Worm (Caenorhabditis elegans) whole organism, young adult: ENCODE measurements around the gene cyp-42A1.

Experiments
- B0261.1 ChIP-seq: sonication (generic microtip); optimal IDR thresholded peaks from 2 replicates; lab custom pipeline; 2016; ENCODE audit warnings: mild to moderate bottlenecking, missing genetic modification characterization, moderate library complexity, missing compliant biosample characterization
- B0336.3 ChIP-seq: fragments of 200-800 bp; sonication (Bioruptor generic); IDR thresholded peaks from 2 replicates; pipeline ENCODE4 v1.3.6; 2022; ENCODE audit warnings: missing genetic modification characterization, missing compliant biosample characterization
- C06A6.2 ChIP-seq: fragments of 200-800 bp; sonication (Bioruptor generic); conservative IDR thresholded peaks from 2 replicates; pipeline ENCODE4 v1.3.6; 2022; ENCODE audit warnings: missing genetic modification characterization, missing compliant biosample characterization
- C17E4.6 ChIP-seq: fragments of 200-800 bp; sonication (Bioruptor generic); IDR thresholded peaks from 2 replicates; pipeline ENCODE4 v1.3.6; 2022; ENCODE audit warnings: missing genetic modification reagents, missing genetic modification characterization, missing compliant biosample characterization
- F22D6.2 ChIP-seq: sonication (generic microtip); optimal IDR thresholded peaks from 2 replicates; lab custom pipeline; 2016; ENCODE audit warnings: mild to moderate bottlenecking, missing genetic modification characterization, missing compliant biosample characterization
- F23B12.7 ChIP-seq: sonication (generic microtip); optimal IDR thresholded peaks from 2 replicates; lab custom pipeline; 2017; ENCODE audit warnings: missing genetic modification characterization, mild to moderate bottlenecking, missing compliant biosample characterization, antibody characterized with exemption, moderate library complexity; ENCODE audit not compliant: insufficient read depth
- F39B2.1 ChIP-seq: fragments of 200-800 bp; sonication (Bioruptor generic); IDR thresholded peaks from 2 replicates; pipeline ENCODE4 v1.3.6; 2022; ENCODE audit warnings: missing genetic modification reagents, missing genetic modification characterization, missing compliant biosample characterization
- T07F8.4 ChIP-seq: sonication (generic microtip); optimal IDR thresholded peaks from 2 replicates; lab custom pipeline; 2016; ENCODE audit warnings: mild to moderate bottlenecking, missing genetic modification characterization, moderate library complexity, missing compliant biosample characterization
- Y53G8AR.9 ChIP-seq: fragments of 200-800 bp; sonication (Bioruptor generic); conservative IDR thresholded peaks from 2 replicates; pipeline ENCODE4 v1.3.6; 2022; ENCODE audit warnings: missing genetic modification reagents, missing genetic modification characterization, missing compliant biosample characterization
- Y56A3A.18 ChIP-seq: fragments of 200-800 bp; sonication (Bioruptor generic); IDR thresholded peaks from 2 replicates; pipeline ENCODE4 v1.3.6; 2022; ENCODE audit warnings: missing genetic modification reagents, missing genetic modification characterization, missing compliant biosample characterization
- Y79H2A.3 ChIP-seq: fragments of 200-800 bp; sonication (Bioruptor generic); conservative IDR thresholded peaks from 2 replicates; pipeline ENCODE4 v1.3.6; 2022; ENCODE audit warnings: missing genetic modification reagents, missing genetic modification characterization, missing compliant biosample characterization
- ZK185.1 ChIP-seq: sonication (generic microtip); optimal IDR thresholded peaks from 2 replicates; lab custom pipeline; 2016; ENCODE audit warnings: mild to moderate bottlenecking, missing genetic modification characterization, missing compliant biosample characterization; ENCODE audit not compliant: poor library complexity, severe bottlenecking
- akir-1 ChIP-seq: fragments of 200-800 bp; sonication (Bioruptor generic); optimal IDR thresholded peaks from 2 replicates; lab custom pipeline; 2018; ENCODE audit warnings: mild to moderate bottlenecking, missing genetic modification characterization, moderate library complexity, missing compliant biosample characterization
- aptf-2 ChIP-seq: fragments of 200-800 bp; sonication (Bioruptor generic); conservative IDR thresholded peaks from 2 replicates; pipeline ENCODE4 v1.3.6; 2022; ENCODE audit warnings: missing genetic modification reagents, missing genetic modification characterization, missing compliant biosample characterization
- aptf-3 ChIP-seq: fragments of 200-800 bp; sonication (Bioruptor generic); IDR thresholded peaks from 2 replicates; pipeline ENCODE4 v1.3.6; 2022; ENCODE audit warnings: missing genetic modification characterization, missing compliant biosample characterization
- atf-7 ChIP-seq: sonication (generic microtip); optimal IDR thresholded peaks from 2 replicates; lab custom pipeline; 2017; ENCODE audit warnings: mild to moderate bottlenecking, missing genetic modification characterization, missing compliant biosample characterization
- athp-1 ChIP-seq: sonication (generic microtip); optimal IDR thresholded peaks from 2 replicates; lab custom pipeline; 2017; ENCODE audit warnings: mild to moderate bottlenecking, missing genetic modification characterization, missing compliant biosample characterization
- attf-5 ChIP-seq: fragments of 200-800 bp; sonication (Bioruptor generic); optimal IDR thresholded peaks from 2 replicates; lab custom pipeline; 2018; ENCODE audit warnings: mild to moderate bottlenecking, missing genetic modification characterization, missing compliant biosample characterization
- attf-6 ChIP-seq: fragments of 200-800 bp; sonication (Bioruptor generic); IDR thresholded peaks from 2 replicates; pipeline ENCODE4 v1.3.6; 2022; ENCODE audit warnings: missing genetic modification reagents, missing genetic modification characterization, missing compliant biosample characterization
- bed-1 ChIP-seq: fragments of 200-800 bp; sonication (Bioruptor generic); IDR thresholded peaks from 2 replicates; pipeline ENCODE4 v1.3.6; 2022; ENCODE audit warnings: missing genetic modification reagents, missing genetic modification characterization, missing compliant biosample characterization
- ccch-3 ChIP-seq: fragments of 200-800 bp; sonication (Bioruptor generic); optimal IDR thresholded peaks from 2 replicates; lab custom pipeline; 2018; ENCODE audit warnings: mild to moderate bottlenecking, missing genetic modification characterization, missing compliant biosample characterization
- ceh-100 ChIP-seq: fragments of 200-800 bp; sonication (Bioruptor generic); IDR thresholded peaks from 2 replicates; pipeline ENCODE4 v1.3.6; 2022; ENCODE audit warnings: missing genetic modification reagents, missing genetic modification characterization, missing compliant biosample characterization
- ceh-40 ChIP-seq: fragments of 200-800 bp; sonication (Bioruptor generic); IDR thresholded peaks from 2 replicates; pipeline ENCODE4 v1.3.6; 2022; ENCODE audit warnings: missing genetic modification characterization, missing compliant biosample characterization
- dpl-1 ChIP-seq: fragments of 150-350 bp; optimal IDR thresholded peaks from 2 replicates; lab custom pipeline; 2014; ENCODE audit warnings: missing biosample characterization, missing genetic modification reagents, missing genetic modification characterization
- efl-1 ChIP-seq: fragments of 150-350 bp; optimal IDR thresholded peaks from 2 replicates; lab custom pipeline; 2014; ENCODE audit warnings: missing biosample characterization, missing genetic modification reagents, missing genetic modification characterization
- egrh-3 ChIP-seq: fragments of 200-800 bp; sonication (Bioruptor generic); IDR thresholded peaks from 2 replicates; pipeline ENCODE4 v1.3.6; 2022; ENCODE audit warnings: missing genetic modification reagents, missing genetic modification characterization, missing compliant biosample characterization
- ekl-4 ChIP-seq: fragments of 200-800 bp; sonication (Bioruptor generic); IDR thresholded peaks from 2 replicates; pipeline ENCODE4 v1.3.6; 2022; ENCODE audit warnings: missing genetic modification reagents, missing genetic modification characterization, missing compliant biosample characterization
- ets-4 ChIP-seq: fragments of 200-800 bp; sonication (Bioruptor generic); optimal IDR thresholded peaks from 2 replicates; lab custom pipeline; 2018; ENCODE audit warnings: mild to moderate bottlenecking, missing genetic modification characterization, missing compliant biosample characterization
- him-1 ChIP-seq: sonication (generic microtip); optimal IDR thresholded peaks from 2 replicates; lab custom pipeline; 2016; ENCODE audit warnings: missing genotype, missing genetic modification reagents, missing genetic modification characterization, missing compliant biosample characterization
- hmg-1.2 ChIP-seq: fragments of 200-800 bp; sonication (Bioruptor generic); IDR thresholded peaks from 2 replicates; pipeline ENCODE4 v1.3.6; 2022; ENCODE audit warnings: missing genetic modification reagents, missing genetic modification characterization, missing compliant biosample characterization
- hmg-20 ChIP-seq: fragments of 200-800 bp; sonication (Bioruptor generic); IDR thresholded peaks from 2 replicates; pipeline ENCODE4 v1.3.6; 2022; ENCODE audit warnings: missing genetic modification reagents, missing genetic modification characterization, missing compliant biosample characterization
- lin-40 ChIP-seq: sonication (generic microtip); optimal IDR thresholded peaks from 2 replicates; lab custom pipeline; 2016; ENCODE audit warnings: missing genetic modification characterization, mild to moderate bottlenecking, missing compliant biosample characterization, missing genotype, missing genetic modification reagents
- lin-54 ChIP-seq: fragments of 200-800 bp; sonication (Bioruptor generic); optimal IDR thresholded peaks from 2 replicates; lab custom pipeline; 2018; ENCODE audit warnings: mild to moderate bottlenecking, missing genetic modification characterization, missing compliant biosample characterization
- madf-3 ChIP-seq: fragments of 200-800 bp; sonication (Bioruptor generic); IDR thresholded peaks from 2 replicates; pipeline ENCODE4 v1.3.6; 2022; ENCODE audit warnings: missing genetic modification reagents, missing genetic modification characterization, missing compliant biosample characterization
- madf-6 ChIP-seq: fragments of 200-800 bp; sonication (Bioruptor generic); IDR thresholded peaks from 2 replicates; pipeline ENCODE4 v1.3.6; 2022; ENCODE audit warnings: missing genetic modification reagents, missing genetic modification characterization, missing compliant biosample characterization
- mcd-1 ChIP-seq: fragments of 200-800 bp; sonication (Bioruptor generic); IDR thresholded peaks from 2 replicates; pipeline ENCODE4 v1.3.6; 2022; ENCODE audit warnings: missing genetic modification reagents, missing genetic modification characterization, missing compliant biosample characterization
- mes-4 ChIP-seq: sonication (generic microtip); optimal IDR thresholded peaks from 2 replicates; lab custom pipeline; 2016; ENCODE audit warnings: missing genotype, missing genetic modification characterization, missing compliant biosample characterization
- mxl-1 ChIP-seq: sonication (generic microtip); optimal IDR thresholded peaks from 2 replicates; lab custom pipeline; 2016; ENCODE audit warnings: missing genetic modification characterization, missing compliant biosample characterization
- nhr-80 ChIP-seq: sonication (generic microtip); optimal IDR thresholded peaks from 2 replicates; lab custom pipeline; 2016; ENCODE audit warnings: missing genetic modification characterization, missing compliant biosample characterization
- nhr-90 ChIP-seq: sonication (generic microtip); optimal IDR thresholded peaks from 2 replicates; lab custom pipeline; 2016; ENCODE audit warnings: missing genotype, mild to moderate bottlenecking, missing genetic modification characterization, missing compliant biosample characterization
- pbrm-1 ChIP-seq: fragments of 200-800 bp; sonication (Bioruptor generic); IDR thresholded peaks from 2 replicates; pipeline ENCODE4 v1.3.6; 2022; ENCODE audit warnings: missing genetic modification reagents, missing genetic modification characterization, missing compliant biosample characterization
- pha-4 ChIP-seq: fragments of 150-350 bp; sonication (generic microtip); optimal IDR thresholded peaks from 2 replicates; lab custom pipeline; 2014; ENCODE audit warnings: missing biosample characterization, missing genetic modification reagents, missing genetic modification characterization
- somi-1 ChIP-seq: fragments of 200-800 bp; sonication (Bioruptor generic); optimal IDR thresholded peaks from 2 replicates; lab custom pipeline; 2018; ENCODE audit warnings: mild to moderate bottlenecking, missing genetic modification characterization, missing compliant biosample characterization
- sptf-2 ChIP-seq: fragments of 200-800 bp; sonication (Bioruptor generic); optimal IDR thresholded peaks from 2 replicates; lab custom pipeline; 2018; ENCODE audit warnings: mild to moderate bottlenecking, missing genetic modification characterization, missing compliant biosample characterization
- tbp1 ChIP-seq: fragments of 200-800 bp; sonication (Bioruptor generic); optimal IDR thresholded peaks from 2 replicates; lab custom pipeline; 2018; ENCODE audit warnings: mild to moderate bottlenecking, missing genetic modification characterization, missing compliant biosample characterization
- tlf-1 ChIP-seq: fragments of 200-800 bp; sonication (Bioruptor generic); optimal IDR thresholded peaks from 2 replicates; lab custom pipeline; 2018; ENCODE audit warnings: mild to moderate bottlenecking, missing genetic modification characterization, missing compliant biosample characterization
- xnd-1 ChIP-seq: sonication (generic microtip); optimal IDR thresholded peaks from 2 replicates; lab custom pipeline; 2016; ENCODE audit warnings: missing genotype, missing genetic modification reagents, missing genetic modification characterization, missing compliant biosample characterization
- zim-3 ChIP-seq: sonication (generic microtip); optimal IDR thresholded peaks from 2 replicates; lab custom pipeline; 2017; ENCODE audit warnings: mild to moderate bottlenecking, missing genetic modification characterization, moderate library complexity, missing compliant biosample characterization
- ztf-6 ChIP-seq: fragments of 200-800 bp; sonication (Bioruptor generic); IDR thresholded peaks from 2 replicates; pipeline ENCODE4 v1.3.6; 2022; ENCODE audit warnings: missing genetic modification reagents, missing genetic modification characterization, missing compliant biosample characterization

The cyp-42A1 gene

ce11 chrV:18967479-18968056 is 55.7 kb downstream of the cyp-42A1 start, which contains the start of gene Y39B6A.43 (continued):
- TF ChIP-seq madf-3 (GFP tag; lab: Robert Waterston, UW) (peak; percentile 97), lin-40 (peak; percentile 96), nhr-90 (tag; lab: Kevin White, UChicago) (peak; percentile 59), ccch-3 (GFP tag; lab: Kevin White, UChicago) (no peak), mes-4 (tag; lab: Kevin White, UChicago) (no peak), hmg-20 (GFP tag; lab: Robert Waterston, UW) (peak; percentile 90), T07F8.4 (no peak), dpl-1 (GFP tag; lab: Kevin White, UChicago) (peak; percentile 97), atf-7 (tag; lab: Kevin White, UChicago) (peak; percentile 95), mxl-1 (tag; lab: Kevin White, UChicago) (no peak), lin-54 (GFP tag; lab: Kevin White, UChicago) (peak; percentile 99), F23B12.7 (peak; percentile 91), egrh-3 (GFP tag; lab: Robert Waterston, UW) (peak; percentile 63), B0336.3 (GFP tag; lab: Robert Waterston, UW) (peak; percentile 97), Y53G8AR.9 (GFP tag; lab: Robert Waterston, UW) (peak; percentile 99), F22D6.2 (tag; lab: Kevin White, UChicago) (peak; percentile 81), tbp1 (GFP tag; lab: Kevin White, UChicago) (peak; percentile 79), ztf-6 (peak; percentile 80; the same call in 1 of the 2 replicates), sptf-2 (GFP tag; lab: Kevin White, UChicago) (no peak), nhr-80 (tag; lab: Kevin White, UChicago) (peak; percentile 67), hmg-1.2 (peak; percentile 93), F39B2.1 (peak; percentile 86), akir-1 (no peak), ets-4 (GFP tag; lab: Kevin White, UChicago) (peak; percentile 53), C06A6.2 (GFP tag; lab: Robert Waterston, UW) (peak; percentile 92), somi-1 (GFP tag; lab: Kevin White, UChicago) (peak; percentile 87), xnd-1 (tag; lab: Kevin White, UChicago) (peak; percentile 79), him-1 (tag; lab: Kevin White, UChicago) (peak; percentile 71), efl-1 (GFP tag; lab: Kevin White, UChicago) (peak; percentile 94), athp-1 (tag; lab: Kevin White, UChicago) (peak; percentile 99), attf-5 (GFP tag; lab: Kevin White, UChicago) (peak; percentile 99), bed-1 (GFP tag; lab: Robert Waterston, UW) (0 out of 2 replicates have a peak, but pooled peaks have one; percentile 78), mcd-1 (GFP tag; lab: Robert Waterston, UW) (peak; percentile 100), ceh-100 (GFP tag; lab: Robert Waterston, UW) (peak; percentile 87), ZK185.1 (peak; percentile 96), ceh-40 (peak; percentile 58; the same call in 1 of the 2 replicates), aptf-2 (GFP tag; lab: Robert Waterston, UW) (peak; percentile 58; the same call in 1 of the 2 replicates), madf-6 (GFP tag; lab: Robert Waterston, UW) (peak; percentile 94), Y56A3A.18 (peak; percentile 94), B0261.1 (tag; lab: Kevin White, UChicago) (peak; percentile 49), pbrm-1 (peak; percentile 99), C17E4.6 (GFP tag; lab: Robert Waterston, UW) (peak; percentile 94), zim-3 (tag; lab: Kevin White, UChicago) (peak; percentile 94), pha-4 (tag; lab: Kevin White, UChicago) (peak; percentile 100), tlf-1 (GFP tag; lab: Kevin White, UChicago) (peak; percentile 98), attf-6 (peak; percentile 93), aptf-3 (GFP tag; lab: Robert Waterston, UW) (peak; percentile 90), ekl-4 (GFP tag; lab: Robert Waterston, UW) (peak; percentile 97), Y79H2A.3 (GFP tag; lab: Robert Waterston, UW) (peak; percentile 97)
